Fruit fly (Drosophila melanogaster) whole organism, embryonic: Measurements from ENCODE around the gene Amun.
A peak's percentile ranks its signal among the peaks of the same experiment; 100 is the strongest.

ENCODE experiments used
- Asciz ChIP-seq: fragments of 200-800 bp; sonication (Bioruptor generic); optimal IDR thresholded peaks from 2 replicates; lab custom pipeline; 2017; ENCODE audit warnings: missing biosample characterization, mild to moderate bottlenecking, missing genetic modification characterization, missing genetic modification reagents
- BEAF-32 ChIP-seq: fragments of 200-800 bp; sonication (Bioruptor generic); optimal IDR thresholded peaks from 3 replicates; lab custom pipeline; 2017; ENCODE audit warnings: missing biosample characterization, missing genetic modification characterization, mild to moderate bottlenecking, moderate library complexity, missing genetic modification reagents
- CG12299 ChIP-seq: fragments of 200-800 bp; sonication (Bioruptor generic); optimal IDR thresholded peaks from 2 replicates; lab custom pipeline; 2018; ENCODE audit warnings: missing biosample characterization, mild to moderate bottlenecking, missing genetic modification characterization
- CG13287 ChIP-seq: fragments of 200-800 bp; sonication (Bioruptor generic); IDR thresholded peaks from 2 replicates; pipeline ENCODE4 v1.3.6; 2022; ENCODE audit warnings: missing biosample characterization, missing genetic modification characterization; ENCODE audit not compliant: partially characterized antibody
- CG13424 ChIP-seq: fragments of 200-800 bp; sonication (Bioruptor generic); optimal IDR thresholded peaks from 2 replicates; lab custom pipeline; 2019; ENCODE audit warnings: missing biosample characterization, mild to moderate bottlenecking, missing genetic modification characterization, moderate library complexity
- CG15514 ChIP-seq: fragments of 200-800 bp; sonication (Bioruptor generic); optimal IDR thresholded peaks from 3 replicates; lab custom pipeline; 2017; ENCODE audit warnings: missing biosample characterization, missing genetic modification characterization, mild to moderate bottlenecking, moderate library complexity, missing genetic modification reagents
- CG15601 ChIP-seq: fragments of 200-800 bp; sonication (Bioruptor generic); optimal IDR thresholded peaks from 3 replicates; lab custom pipeline; 2019; ENCODE audit warnings: missing biosample characterization, mild to moderate bottlenecking, missing genetic modification characterization, moderate library complexity
- CG1603 ChIP-seq: fragments of 200-800 bp; sonication (Bioruptor generic); optimal IDR thresholded peaks from 2 replicates; lab custom pipeline; 2019; ENCODE audit warnings: missing biosample characterization, mild to moderate bottlenecking, missing genetic modification characterization, moderate library complexity
- CG16813 ChIP-seq: fragments of 200-800 bp; sonication (Bioruptor generic); IDR thresholded peaks from 3 replicates; pipeline ENCODE4 v1.3.6; 2022; ENCODE audit warnings: missing biosample characterization, missing genetic modification characterization; ENCODE audit not compliant: partially characterized antibody
- CG17328 ChIP-seq: fragments of 200-800 bp; sonication (Bioruptor generic); IDR thresholded peaks from 2 replicates; pipeline ENCODE4 v1.3.6; 2022; ENCODE audit warnings: missing biosample characterization, missing genetic modification characterization
- CG18476 ChIP-seq: fragments of 200-800 bp; sonication (Bioruptor generic); optimal IDR thresholded peaks from 2 replicates; lab custom pipeline; 2016; ENCODE audit warnings: missing biosample characterization, mild to moderate bottlenecking, missing genetic modification characterization
- CG32767 ChIP-seq: fragments of 200-800 bp; sonication (Bioruptor generic); IDR thresholded peaks from 2 replicates; pipeline ENCODE4 v1.3.6; 2022; ENCODE audit warnings: missing biosample characterization, missing genetic modification characterization
- CG3281 ChIP-seq: fragments of 200-800 bp; sonication (Bioruptor generic); optimal IDR thresholded peaks from 3 replicates; lab custom pipeline; 2017; ENCODE audit warnings: missing biosample characterization, mild to moderate bottlenecking, missing genetic modification characterization
- CG4404 ChIP-seq: fragments of 200-800 bp; sonication (Bioruptor generic); IDR thresholded peaks from 2 replicates; pipeline ENCODE4 v1.3.6; 2022; ENCODE audit warnings: missing biosample characterization, missing genetic modification characterization
- CG4730 ChIP-seq: fragments of 200-800 bp; sonication (Bioruptor generic); IDR thresholded peaks from 2 replicates; pipeline ENCODE4 v1.3.6; 2022; ENCODE audit warnings: missing biosample characterization, missing genetic modification characterization
- CG6791 ChIP-seq: fragments of 200-800 bp; sonication (Bioruptor generic); IDR thresholded peaks from 3 replicates; pipeline ENCODE4 v1.3.6; 2022; ENCODE audit warnings: missing biosample characterization, missing genetic modification characterization; ENCODE audit not compliant: partially characterized antibody
- CG8290 ChIP-seq, 3 experiments: fragments of 200-800 bp; sonication (Bioruptor generic); optimal IDR thresholded peaks; 2 replicates each; lab custom pipeline; 2016 to 2019; ENCODE audit warnings: missing biosample characterization in 3 of 3, missing genetic modification characterization in 3 of 3, mild to moderate bottlenecking in 2 of 3, moderate library complexity in 1 of 3
- CTCF ChIP-seq: fragments of 200-800 bp; sonication (Bioruptor generic); optimal IDR thresholded peaks from 2 replicates; lab custom pipeline; 2017; ENCODE audit warnings: missing biosample characterization, mild to moderate bottlenecking, missing genetic modification characterization, moderate library complexity
- Camta ChIP-seq: fragments of 200-800 bp; sonication (Bioruptor generic); optimal IDR thresholded peaks from 2 replicates; lab custom pipeline; 2016; ENCODE audit warnings: missing biosample characterization, missing genetic modification characterization
- Dek ChIP-seq: fragments of 200-800 bp; sonication (Bioruptor generic); optimal IDR thresholded peaks from 3 replicates; lab custom pipeline; 2019; ENCODE audit warnings: missing biosample characterization, mild to moderate bottlenecking, missing genetic modification characterization, moderate library complexity
- Dp ChIP-seq: fragments of 200-800 bp; sonication (Bioruptor generic); optimal IDR thresholded peaks from 2 replicates; lab custom pipeline; 2018; ENCODE audit warnings: missing biosample characterization, mild to moderate bottlenecking, missing genetic modification characterization, moderate library complexity
- Dref ChIP-seq: fragments of 200-800 bp; sonication (Bioruptor generic); IDR thresholded peaks from 2 replicates; pipeline ENCODE4 v1.3.6; 2022; ENCODE audit warnings: missing biosample characterization, missing genetic modification characterization
- E2f2 ChIP-seq: fragments of 200-800 bp; sonication (Bioruptor generic); IDR thresholded peaks from 2 replicates; pipeline ENCODE4 v1.3.6; 2022; ENCODE audit warnings: missing biosample characterization, missing genetic modification characterization
- Ets97D ChIP-seq: fragments of 200-800 bp; sonication (Bioruptor generic); optimal IDR thresholded peaks from 3 replicates; lab custom pipeline; 2016; ENCODE audit warnings: missing biosample characterization, missing genetic modification characterization
- HLH3B ChIP-seq: fragments of 200-800 bp; sonication (Bioruptor generic); IDR thresholded peaks from 2 replicates; pipeline ENCODE4 v1.3.6; 2022; ENCODE audit warnings: missing biosample characterization, missing genetic modification characterization
- MBD-R2 ChIP-seq: fragments of 200-800 bp; sonication (Bioruptor generic); IDR thresholded peaks from 2 replicates; pipeline ENCODE4 v1.3.6; 2022; ENCODE audit warnings: missing biosample characterization, missing genetic modification characterization
- MESR4 ChIP-seq: fragments of 200-800 bp; sonication (Bioruptor generic); optimal IDR thresholded peaks from 2 replicates; lab custom pipeline; 2018; ENCODE audit warnings: missing biosample characterization, mild to moderate bottlenecking, missing genetic modification characterization, moderate library complexity
- Meics ChIP-seq: fragments of 200-800 bp; sonication (Bioruptor generic); optimal IDR thresholded peaks from 2 replicates; lab custom pipeline; 2017; ENCODE audit warnings: missing biosample characterization, mild to moderate bottlenecking, missing genetic modification characterization
- Ptx1 ChIP-seq: fragments of 200-800 bp; sonication (Bioruptor generic); IDR thresholded peaks from 2 replicates; pipeline ENCODE4 v1.3.6; 2022; ENCODE audit warnings: missing biosample characterization, missing genetic modification characterization
- Scr ChIP-seq: fragments of 200-800 bp; sonication (Bioruptor generic); IDR thresholded peaks from 2 replicates; pipeline ENCODE4 v1.3.6; 2022; ENCODE audit warnings: missing biosample characterization, missing genetic modification characterization; ENCODE audit not compliant: partially characterized antibody
- Sin3A ChIP-seq: fragments of >200 bp; optimal IDR thresholded peaks from 2 replicates; lab custom pipeline; 2018
- Sox102F ChIP-seq: fragments of 200-800 bp; sonication (Bioruptor generic); optimal IDR thresholded peaks from 2 replicates; lab custom pipeline; 2018; ENCODE audit warnings: missing biosample characterization, mild to moderate bottlenecking, missing genetic modification characterization, moderate library complexity
- Xbp1 ChIP-seq: fragments of 200-800 bp; sonication (Bioruptor generic); optimal IDR thresholded peaks from 3 replicates; lab custom pipeline; 2016; ENCODE audit warnings: missing biosample characterization, mild to moderate bottlenecking, missing genetic modification characterization
- crc ChIP-seq: fragments of 200-800 bp; sonication (Bioruptor generic); optimal IDR thresholded peaks from 2 replicates; lab custom pipeline; 2016; ENCODE audit warnings: missing biosample characterization, missing genetic modification characterization
- crp ChIP-seq, 2 experiments: fragments of 200-800 bp; sonication (Bioruptor generic); optimal IDR thresholded peaks; 2 replicates in 1 of 2; 3 replicates in 1 of 2; lab custom pipeline; 2017; ENCODE audit warnings: missing biosample characterization in 2 of 2, missing genetic modification characterization in 2 of 2, mild to moderate bottlenecking in 1 of 2, moderate library complexity in 1 of 2
- dan ChIP-seq: fragments of 200-800 bp; sonication (Bioruptor generic); IDR thresholded peaks from 2 replicates; pipeline ENCODE4 v1.3.6; 2022; ENCODE audit warnings: missing biosample characterization, missing genetic modification characterization
- emc ChIP-seq: fragments of 200-800 bp; sonication (Bioruptor generic); optimal IDR thresholded peaks from 2 replicates; lab custom pipeline; 2016; ENCODE audit warnings: missing biosample characterization, missing genetic modification characterization
- eve ChIP-seq, 2 experiments: fragments of >200 bp; optimal IDR thresholded peaks; 2 replicates each; lab custom pipeline; 2017; ENCODE audit warnings: missing biosample characterization in 2 of 2, missing genetic modification characterization in 2 of 2
- gce ChIP-seq: fragments of 200-800 bp; sonication (Bioruptor generic); IDR thresholded peaks from 3 replicates; pipeline ENCODE4 v1.3.6; 2022; ENCODE audit warnings: missing biosample characterization, missing genetic modification characterization
- gem ChIP-seq: fragments of 200-800 bp; sonication (Bioruptor generic); optimal IDR thresholded peaks from 2 replicates; lab custom pipeline; 2019; ENCODE audit warnings: missing biosample characterization, mild to moderate bottlenecking, missing genetic modification characterization, moderate library complexity
- gt ChIP-seq: fragments of 200-800 bp; sonication (Bioruptor generic); IDR thresholded peaks from 2 replicates; pipeline ENCODE4 v1.3.6; 2022; ENCODE audit warnings: missing biosample characterization, missing genetic modification characterization
- h ChIP-seq: fragments of >200 bp; optimal IDR thresholded peaks from 2 replicates; lab custom pipeline; 2017
- knrl ChIP-seq: fragments of 200-800 bp; sonication (Bioruptor generic); IDR thresholded peaks from 3 replicates; pipeline ENCODE4 v1.3.6; 2022; ENCODE audit warnings: missing biosample characterization, missing genetic modification characterization; ENCODE audit not compliant: partially characterized antibody
- mld ChIP-seq: fragments of 200-800 bp; sonication (Bioruptor generic); IDR thresholded peaks from 3 replicates; pipeline ENCODE4 v1.3.6; 2022; ENCODE audit warnings: missing biosample characterization, missing genetic modification characterization; ENCODE audit not compliant: partially characterized antibody
- repo ChIP-seq: fragments of 200-800 bp; sonication (Bioruptor generic); optimal IDR thresholded peaks from 2 replicates; lab custom pipeline; 2016; ENCODE audit warnings: missing biosample characterization, missing genetic modification characterization
- row ChIP-seq: fragments of 200-800 bp; sonication (Bioruptor generic); IDR thresholded peaks from 3 replicates; pipeline ENCODE4 v1.3.6; 2022; ENCODE audit warnings: missing biosample characterization, missing genetic modification characterization
- slbo ChIP-seq: fragments of 200-800 bp; sonication (Bioruptor generic); IDR thresholded peaks from 2 replicates; pipeline ENCODE4 v1.3.6; 2022; ENCODE audit warnings: missing biosample characterization, missing genetic modification characterization
- sna ChIP-seq: fragments of 200-800 bp; sonication (Bioruptor generic); IDR thresholded peaks from 2 replicates; pipeline ENCODE4 v1.3.6; 2022; ENCODE audit warnings: missing biosample characterization, missing genetic modification characterization; ENCODE audit not compliant: partially characterized antibody
- stwl ChIP-seq: fragments of 200-800 bp; sonication (Bioruptor generic); optimal IDR thresholded peaks from 3 replicates; lab custom pipeline; 2018; ENCODE audit warnings: missing biosample characterization, mild to moderate bottlenecking, missing genetic modification characterization, moderate library complexity

Amun gene

DNA sequence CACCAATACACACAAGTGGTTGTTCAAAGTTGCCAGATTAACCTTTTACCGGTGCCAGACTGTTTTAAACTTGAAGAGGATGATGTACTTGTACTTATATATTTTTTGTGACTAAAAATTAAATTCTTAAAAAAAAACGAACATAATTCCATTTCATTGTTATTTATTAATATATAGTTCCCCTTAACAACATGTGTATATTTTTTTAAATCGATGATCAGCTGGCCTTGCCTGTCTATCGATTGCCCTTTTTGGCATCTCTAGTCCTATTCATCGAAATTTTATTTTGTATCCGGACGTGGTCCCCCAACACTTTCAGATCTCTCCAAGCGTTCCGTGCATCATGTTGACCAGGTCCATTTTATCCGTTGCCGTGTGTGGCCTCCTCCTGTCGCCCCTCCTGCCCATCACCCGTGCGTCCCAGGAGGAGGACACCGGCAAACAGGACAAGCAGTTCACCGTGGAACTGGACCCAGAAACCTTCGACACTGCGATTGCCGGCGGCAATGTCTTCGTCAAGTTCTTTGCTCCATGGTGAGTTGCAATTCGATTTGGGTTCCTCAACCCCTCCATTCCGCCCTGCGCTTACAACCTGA is 1.5 kb upstream of the Amun start, which contains the start of gene prtp (continued):
- 0 out of 2 replicates have a peak, but pooled peaks have one; percentile 38 for TF ChIP-seq Ptx1 (GFP tag; lab: Robert Waterston, UW)
- peak; percentile 29; the same call in 1 of the 2 replicates for TF ChIP-seq CG17328
- TF ChIP-seq MBD-R2 = peak; percentile 51
- peak; percentile 17 to 81 for TF ChIP-seq crp (GFP tag; optimal IDR thresholded peaks at IDR 0.05; lab: Kevin White, UChicago)
- TF ChIP-seq MESR4 (GFP tag; lab: Kevin White, UChicago) = peak; percentile 58
- TF ChIP-seq CG6791 (GFP tag; lab: Robert Waterston, UW) = 0 out of 3 replicates have a peak, but pooled peaks have one; percentile 56
- TF ChIP-seq Sin3A (lab: Kevin White, UChicago) = peak; percentile 44
- peak; percentile 4 for TF ChIP-seq CTCF (GFP tag; lab: Kevin White, UChicago)
- TF ChIP-seq Dref (GFP tag; lab: Robert Waterston, UW) = peak; percentile 66
- TF ChIP-seq Scr (GFP tag; lab: Robert Waterston, UW) = peak; percentile 69
- TF ChIP-seq CG15601 (tag; lab: Kevin White, UChicago) = peak; percentile 25
- peak; percentile 58; the same call in 2 of the 3 replicates for TF ChIP-seq knrl (GFP tag; lab: Robert Waterston, UW)
- TF ChIP-seq CG13424 = peak; percentile 15
- peak; percentile 57 for TF ChIP-seq E2f2 (GFP tag; lab: Robert Waterston, UW)
- TF ChIP-seq CG8290 (GFP tag; optimal IDR thresholded peaks at IDR 0.05; lab: Kevin White, UChicago) = peak; percentile 18
- TF ChIP-seq CG8290 (tag; optimal IDR thresholded peaks at IDR 0.05; lab: Kevin White, UChicago) = no peak
- TF ChIP-seq crc = no peak
- peak; percentile 67 for TF ChIP-seq Ets97D (GFP tag; lab: Kevin White, UChicago)
- TF ChIP-seq Dek (tag; lab: Kevin White, UChicago) = no peak
- no peak for TF ChIP-seq h (lab: Kevin White, UChicago)
- peak; percentile 18 for TF ChIP-seq Sox102F (GFP tag; lab: Kevin White, UChicago)
- peak; percentile 41 for TF ChIP-seq Dp (GFP tag; lab: Kevin White, UChicago)
- peak; percentile 26 for TF ChIP-seq CG12299 (tag; lab: Kevin White, UChicago)
- peak; percentile 25; the same call in 1 of the 2 replicates for TF ChIP-seq CG32767 (GFP tag; lab: Robert Waterston, UW)
- TF ChIP-seq CG18476 (GFP tag; lab: Kevin White, UChicago) = peak; percentile 34
- TF ChIP-seq HLH3B (GFP tag; lab: Robert Waterston, UW) = 0 out of 2 replicates have a peak, but pooled peaks have one; percentile 6
- no peak for TF ChIP-seq CG4730 (GFP tag; lab: Robert Waterston, UW)
- TF ChIP-seq sna (GFP tag; lab: Robert Waterston, UW) = peak; percentile 70; the same call in 1 of the 2 replicates
- TF ChIP-seq eve (GFP tag; optimal IDR thresholded peaks at IDR 0.05; lab: Kevin White, UChicago) = no peak
- no peak for TF ChIP-seq CG4404 (GFP tag; lab: Robert Waterston, UW)
- peak; percentile 77 for TF ChIP-seq CG15514 (GFP tag; lab: Kevin White, UChicago)
- peak; percentile 4 for TF ChIP-seq CG1603
- TF ChIP-seq Meics (GFP tag; lab: Kevin White, UChicago) = no peak
- TF ChIP-seq stwl (tag; lab: Kevin White, UChicago) = peak; percentile 57
- TF ChIP-seq repo = no peak
- peak; percentile 3 for TF ChIP-seq Asciz (GFP tag; lab: Kevin White, UChicago)
- no peak for TF ChIP-seq gce (GFP tag; lab: Robert Waterston, UW)
- TF ChIP-seq BEAF-32 = peak; percentile 68
- no peak for TF ChIP-seq emc
- no peak for TF ChIP-seq CG3281 (GFP tag; lab: Kevin White, UChicago)
- peak; percentile 12 for TF ChIP-seq Camta (GFP tag; lab: Kevin White, UChicago)
- TF ChIP-seq Xbp1 (GFP tag; lab: Kevin White, UChicago) = peak; percentile 11
- no peak for TF ChIP-seq dan (GFP tag; lab: Robert Waterston, UW)
- peak; percentile 40 for TF ChIP-seq CG16813 (GFP tag; lab: Robert Waterston, UW)
- TF ChIP-seq row (GFP tag; lab: Robert Waterston, UW) = peak; percentile 54; the same call in 2 of the 3 replicates
- TF ChIP-seq CG13287 (GFP tag; lab: Robert Waterston, UW) = peak; percentile 73
- peak; percentile 38 for TF ChIP-seq gem (tag; lab: Kevin White, UChicago)
- no peak for TF ChIP-seq gt (GFP tag; lab: Robert Waterston, UW)
- 0 out of 3 replicates have a peak, but pooled peaks have one; percentile 21 for TF ChIP-seq mld (GFP tag; lab: Robert Waterston, UW)
- TF ChIP-seq slbo = 0 out of 2 replicates have a peak, but pooled peaks have one; percentile 3
